Fruit fly (Drosophila melanogaster) whole organism, embryonic: ENCODE measurements around the gene CG10035.

Source experiments
- B-H1 ChIP-seq: fragments of 200-800 bp; sonication (Bioruptor generic); IDR thresholded peaks from 3 replicates; pipeline ENCODE4 v1.3.6; 2022; ENCODE audit warnings: missing biosample characterization, missing genetic modification characterization
- B-H2 ChIP-seq: fragments of 200-800 bp; sonication (Bioruptor generic); optimal IDR thresholded peaks from 2 replicates; lab custom pipeline; 2018; ENCODE audit warnings: missing biosample characterization, mild to moderate bottlenecking, missing genetic modification characterization
- BEAF-32 ChIP-seq: fragments of 200-800 bp; sonication (Bioruptor generic); optimal IDR thresholded peaks from 3 replicates; lab custom pipeline; 2017; ENCODE audit warnings: missing biosample characterization, missing genetic modification characterization, mild to moderate bottlenecking, moderate library complexity, missing genetic modification reagents
- CG10654 ChIP-seq: fragments of 200-800 bp; sonication (Bioruptor generic); optimal IDR thresholded peaks from 2 replicates; lab custom pipeline; 2016; ENCODE audit warnings: missing biosample characterization, missing genetic modification characterization
- CG12155 ChIP-seq: fragments of 200-800 bp; sonication (Bioruptor generic); optimal IDR thresholded peaks from 3 replicates; lab custom pipeline; 2016; ENCODE audit warnings: missing biosample characterization, missing genetic modification characterization
- CG12236 ChIP-seq: fragments of 200-800 bp; sonication (Bioruptor generic); optimal IDR thresholded peaks from 2 replicates; lab custom pipeline; 2016; ENCODE audit warnings: missing biosample characterization, missing genetic modification characterization
- CG12659 ChIP-seq: fragments of 200-800 bp; sonication (Bioruptor generic); optimal IDR thresholded peaks from 3 replicates; lab custom pipeline; 2017; ENCODE audit warnings: mild to moderate bottlenecking, missing biosample characterization, missing genetic modification reagents, missing genetic modification characterization
- CG13287 ChIP-seq: fragments of 200-800 bp; sonication (Bioruptor generic); IDR thresholded peaks from 2 replicates; pipeline ENCODE4 v1.3.6; 2022; ENCODE audit warnings: missing biosample characterization, missing genetic modification characterization; ENCODE audit not compliant: partially characterized antibody
- CG14710 ChIP-seq: fragments of 200-800 bp; sonication (Bioruptor generic); optimal IDR thresholded peaks from 3 replicates; lab custom pipeline; 2019; ENCODE audit warnings: missing biosample characterization, mild to moderate bottlenecking, missing genetic modification characterization, moderate library complexity
- CG14860 ChIP-seq: fragments of 200-800 bp; sonication (Bioruptor generic); IDR thresholded peaks from 3 replicates; pipeline ENCODE4 v1.3.6; 2022; ENCODE audit warnings: missing biosample characterization, missing genetic modification characterization; ENCODE audit not compliant: partially characterized antibody
- CG1529 ChIP-seq: fragments of 200-800 bp; sonication (Bioruptor generic); optimal IDR thresholded peaks from 3 replicates; lab custom pipeline; 2018; ENCODE audit warnings: missing biosample characterization, missing genetic modification characterization
- CG15479 ChIP-seq: fragments of 200-800 bp; sonication (Bioruptor generic); optimal IDR thresholded peaks from 3 replicates; lab custom pipeline; 2019; ENCODE audit warnings: missing biosample characterization, mild to moderate bottlenecking, missing genetic modification characterization, moderate library complexity
- CG15514 ChIP-seq: fragments of 200-800 bp; sonication (Bioruptor generic); optimal IDR thresholded peaks from 3 replicates; lab custom pipeline; 2017; ENCODE audit warnings: missing biosample characterization, missing genetic modification characterization, mild to moderate bottlenecking, moderate library complexity, missing genetic modification reagents
- CG16813 ChIP-seq: fragments of 200-800 bp; sonication (Bioruptor generic); IDR thresholded peaks from 3 replicates; pipeline ENCODE4 v1.3.6; 2022; ENCODE audit warnings: missing biosample characterization, missing genetic modification characterization; ENCODE audit not compliant: partially characterized antibody
- CG17385 ChIP-seq: fragments of 200-800 bp; sonication (Bioruptor generic); optimal IDR thresholded peaks from 3 replicates; lab custom pipeline; 2018; ENCODE audit warnings: missing biosample characterization, mild to moderate bottlenecking, missing genetic modification characterization
- CG17802 ChIP-seq: fragments of 200-800 bp; sonication (Bioruptor generic); optimal IDR thresholded peaks from 2 replicates; lab custom pipeline; 2018; ENCODE audit warnings: missing biosample characterization, mild to moderate bottlenecking, missing genetic modification characterization, moderate library complexity
- CG17829 ChIP-seq: fragments of 200-800 bp; optimal IDR thresholded peaks from 2 replicates; lab custom pipeline; 2019; ENCODE audit warnings: missing biosample characterization, mild to moderate bottlenecking, missing genetic modification characterization, moderate library complexity
- CG2678 ChIP-seq: fragments of 200-800 bp; sonication (Bioruptor generic); optimal IDR thresholded peaks from 3 replicates; lab custom pipeline; 2019; ENCODE audit warnings: missing biosample characterization, mild to moderate bottlenecking, missing genetic modification characterization, moderate library complexity
- CG6791 ChIP-seq: fragments of 200-800 bp; sonication (Bioruptor generic); IDR thresholded peaks from 3 replicates; pipeline ENCODE4 v1.3.6; 2022; ENCODE audit warnings: missing biosample characterization, missing genetic modification characterization; ENCODE audit not compliant: partially characterized antibody
- CG8359 ChIP-seq: fragments of 200-800 bp; sonication (Bioruptor generic); optimal IDR thresholded peaks from 2 replicates; lab custom pipeline; 2017; ENCODE audit warnings: missing biosample characterization, mild to moderate bottlenecking, missing genetic modification characterization, borderline replicate concordance
- CG9797 ChIP-seq: fragments of 200-800 bp; sonication (Bioruptor generic); optimal IDR thresholded peaks from 3 replicates; lab custom pipeline; 2018; ENCODE audit warnings: missing biosample characterization, mild to moderate bottlenecking, missing genetic modification characterization
- CG9817 ChIP-seq: fragments of 200-800 bp; sonication (Bioruptor generic); optimal IDR thresholded peaks from 2 replicates; lab custom pipeline; 2018; ENCODE audit warnings: missing biosample characterization, mild to moderate bottlenecking, missing genetic modification characterization, moderate library complexity
- CrebB ChIP-seq: fragments of 200-800 bp; sonication (Bioruptor generic); optimal IDR thresholded peaks from 3 replicates; lab custom pipeline; 2018; ENCODE audit warnings: missing biosample characterization, mild to moderate bottlenecking, missing genetic modification characterization
- Dek ChIP-seq: fragments of 200-800 bp; sonication (Bioruptor generic); optimal IDR thresholded peaks from 3 replicates; lab custom pipeline; 2019; ENCODE audit warnings: missing biosample characterization, mild to moderate bottlenecking, missing genetic modification characterization, moderate library complexity
- E2f2 ChIP-seq: fragments of 200-800 bp; sonication (Bioruptor generic); IDR thresholded peaks from 2 replicates; pipeline ENCODE4 v1.3.6; 2022; ENCODE audit warnings: missing biosample characterization, missing genetic modification characterization
- Ets97D ChIP-seq: fragments of 200-800 bp; sonication (Bioruptor generic); optimal IDR thresholded peaks from 3 replicates; lab custom pipeline; 2016; ENCODE audit warnings: missing biosample characterization, missing genetic modification characterization
- Fer3 ChIP-seq: fragments of 200-800 bp; sonication (Bioruptor generic); optimal IDR thresholded peaks from 2 replicates; lab custom pipeline; 2018; ENCODE audit warnings: missing biosample characterization, mild to moderate bottlenecking, missing genetic modification characterization, moderate library complexity
- Gug ChIP-seq: fragments of 200-800 bp; sonication (Bioruptor generic); IDR thresholded peaks from 4 replicates; pipeline ENCODE4 v1.3.6; 2022; ENCODE audit warnings: missing biosample characterization, missing genetic modification characterization
- Sin3A ChIP-seq: fragments of >200 bp; optimal IDR thresholded peaks from 2 replicates; lab custom pipeline; 2018
- Sry-β ChIP-seq: fragments of 200-800 bp; sonication (Bioruptor generic); optimal IDR thresholded peaks from 2 replicates; lab custom pipeline; 2018; ENCODE audit warnings: missing biosample characterization, mild to moderate bottlenecking, missing genetic modification characterization, moderate library complexity
- Stat92E ChIP-seq, 3 experiments: fragments of >200 bp in 2 of 3; fragments of 200-800 bp in 1 of 3; sonication (Bioruptor generic) in 1 of 3; optimal IDR thresholded peaks; 2 replicates each; lab custom pipeline; 2017 to 2019; ENCODE audit warnings: missing biosample characterization in 3 of 3, missing genetic modification characterization in 3 of 3, mild to moderate bottlenecking in 1 of 3, moderate library complexity in 1 of 3
- Usf ChIP-seq: fragments of 200-800 bp; sonication (Bioruptor generic); optimal IDR thresholded peaks from 2 replicates; lab custom pipeline; 2017; ENCODE audit warnings: missing genotype, missing biosample characterization, missing genetic modification characterization
- YL-1 ChIP-seq: fragments of 200-800 bp; sonication (Bioruptor generic); optimal IDR thresholded peaks from 3 replicates; lab custom pipeline; 2017; ENCODE audit warnings: missing biosample characterization, mild to moderate bottlenecking, missing genetic modification characterization
- ato ChIP-seq: fragments of 200-800 bp; sonication (Bioruptor generic); IDR thresholded peaks from 2 replicates; pipeline ENCODE4 v1.3.6; 2022; ENCODE audit warnings: missing biosample characterization, missing genetic modification characterization; ENCODE audit not compliant: partially characterized antibody
- dan ChIP-seq: fragments of 200-800 bp; sonication (Bioruptor generic); IDR thresholded peaks from 2 replicates; pipeline ENCODE4 v1.3.6; 2022; ENCODE audit warnings: missing biosample characterization, missing genetic modification characterization
- dmrt11E ChIP-seq: fragments of 200-800 bp; sonication (Bioruptor generic); optimal IDR thresholded peaks from 3 replicates; lab custom pipeline; 2018; ENCODE audit warnings: missing biosample characterization, mild to moderate bottlenecking, missing genetic modification characterization, moderate library complexity
- fu2 ChIP-seq: fragments of 200-800 bp; sonication (Bioruptor generic); optimal IDR thresholded peaks from 2 replicates; lab custom pipeline; 2016; ENCODE audit warnings: missing biosample characterization, missing genetic modification characterization
- gfzf ChIP-seq: fragments of 200-800 bp; sonication (Bioruptor generic); optimal IDR thresholded peaks from 2 replicates; lab custom pipeline; 2016; ENCODE audit warnings: missing biosample characterization, mild to moderate bottlenecking, missing genetic modification characterization, moderate library complexity
- hbn ChIP-seq: fragments of 200-800 bp; sonication (Bioruptor generic); IDR thresholded peaks from 2 replicates; pipeline ENCODE4 v1.3.6; 2022; ENCODE audit warnings: missing biosample characterization, missing genetic modification characterization; ENCODE audit not compliant: partially characterized antibody
- hth ChIP-seq: fragments of >200 bp; optimal IDR thresholded peaks from 2 replicates; lab custom pipeline; 2017; ENCODE audit warnings: inconsistent platforms
- jigr1 ChIP-seq: fragments of 200-800 bp; sonication (Bioruptor generic); IDR thresholded peaks from 3 replicates; pipeline ENCODE4 v1.3.6; 2022; ENCODE audit warnings: missing biosample characterization, missing genetic modification characterization
- nmo ChIP-seq: fragments of 200-800 bp; sonication (Bioruptor generic); optimal IDR thresholded peaks from 2 replicates; lab custom pipeline; 2018; ENCODE audit warnings: missing biosample characterization, mild to moderate bottlenecking, missing genetic modification characterization, moderate library complexity
- pita ChIP-seq: fragments of 200-800 bp; sonication (Bioruptor generic); optimal IDR thresholded peaks from 2 replicates; lab custom pipeline; 2017; ENCODE audit warnings: missing biosample characterization, mild to moderate bottlenecking, missing genetic modification characterization
- pros ChIP-seq: fragments of 200-800 bp; sonication (Bioruptor generic); optimal IDR thresholded peaks from 3 replicates; lab custom pipeline; 2019; ENCODE audit warnings: missing biosample characterization, mild to moderate bottlenecking, missing genetic modification characterization, moderate library complexity
- pzg ChIP-seq: fragments of 200-800 bp; sonication (Bioruptor generic); optimal IDR thresholded peaks from 3 replicates; lab custom pipeline; 2018; ENCODE audit warnings: missing biosample characterization, mild to moderate bottlenecking, missing genetic modification characterization, moderate library complexity
- rib ChIP-seq: fragments of 200-800 bp; sonication (Bioruptor generic); IDR thresholded peaks from 2 replicates; pipeline ENCODE4 v1.3.6; 2022; ENCODE audit warnings: missing biosample characterization, missing genetic modification characterization
- row ChIP-seq: fragments of 200-800 bp; sonication (Bioruptor generic); IDR thresholded peaks from 3 replicates; pipeline ENCODE4 v1.3.6; 2022; ENCODE audit warnings: missing biosample characterization, missing genetic modification characterization
- sens ChIP-seq: fragments of 200-800 bp; sonication (Bioruptor generic); peaks from one replicate; lab custom pipeline; 2016; ENCODE audit warnings: missing biosample characterization, missing genetic modification characterization
- trem ChIP-seq: fragments of 200-800 bp; optimal IDR thresholded peaks from 3 replicates; lab custom pipeline; 2019; ENCODE audit warnings: missing biosample characterization, mild to moderate bottlenecking, missing genetic modification characterization, moderate library complexity
- zfh2 ChIP-seq: fragments of 200-800 bp; sonication (Bioruptor generic); optimal IDR thresholded peaks from 2 replicates; lab custom pipeline; 2016; ENCODE audit warnings: missing biosample characterization, missing genetic modification characterization

The CG10035 gene

DNA sequence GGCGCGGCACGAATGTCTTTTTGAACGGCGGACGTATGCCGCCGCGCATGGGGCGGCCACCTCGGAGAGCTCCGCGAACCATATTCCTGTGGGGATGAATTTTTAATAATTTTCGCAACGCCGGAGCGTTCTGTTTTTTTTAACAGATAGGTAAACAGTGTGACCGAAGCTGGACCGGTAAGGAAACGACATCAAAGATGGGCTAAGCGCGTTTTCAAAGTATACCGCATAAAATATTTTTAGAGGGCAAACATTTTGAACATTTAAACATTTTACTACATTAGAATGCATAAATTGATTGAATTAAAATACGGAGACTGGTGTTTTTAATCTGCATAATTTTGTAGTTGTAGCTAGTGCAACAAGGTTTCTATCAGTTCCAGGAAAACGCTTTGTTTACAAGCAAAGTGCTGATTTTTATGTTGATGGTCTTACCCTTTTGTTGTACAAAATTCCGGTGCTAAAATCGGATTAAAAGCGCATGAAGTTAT is 46.7 kb upstream of the CG10035 start, which contains the start of the genes CG5641 and CG5245:
Gene CG5641, minus strand, starts transcription at position 163 of the 491 bp plus-strand sequence.
Gene CG5245, plus strand, starts transcription at position 441 of the 491 bp plus-strand sequence.
- TF ChIP-seq hth: no peak
- peak; percentile 57 for TF ChIP-seq CG15514 (GFP tag; lab: Kevin White, UChicago)
- no peak for TF ChIP-seq pros
- no peak for TF ChIP-seq jigr1 (GFP tag; lab: Robert Waterston, UW)
- TF ChIP-seq CG14710: peak; percentile 27
- no peak for TF ChIP-seq dmrt11E
- TF ChIP-seq gfzf (GFP tag; lab: Kevin White, UChicago): peak; percentile 85
- TF ChIP-seq CrebB: no peak
- TF ChIP-seq CG9797 (GFP tag; lab: Kevin White, UChicago): peak; percentile 69
- TF ChIP-seq CG12236 (GFP tag; lab: Kevin White, UChicago): no peak
- no peak for TF ChIP-seq CG16813 (GFP tag; lab: Robert Waterston, UW)
- no peak for TF ChIP-seq CG2678
- peak; percentile 18; the same call in 1 of the 2 replicates for TF ChIP-seq CG13287 (GFP tag; lab: Robert Waterston, UW)
- TF ChIP-seq rib (GFP tag; lab: Robert Waterston, UW): no peak
- TF ChIP-seq CG12659 (GFP tag; lab: Kevin White, UChicago): peak; percentile 22
- TF ChIP-seq CG1529: no peak
- peak; percentile 20 for TF ChIP-seq nmo (GFP tag; lab: Kevin White, UChicago)
- no peak for TF ChIP-seq CG17385 (GFP tag; lab: Kevin White, UChicago)
- TF ChIP-seq pita: no peak
- TF ChIP-seq Sry-β: peak; percentile 14
- peak; percentile 40; the same call in 2 of the 3 replicates for TF ChIP-seq row (GFP tag; lab: Robert Waterston, UW)
- TF ChIP-seq BEAF-32 (GFP tag; lab: Kevin White, UChicago): peak; percentile 30
- peak in 1 of 3 experiments; percentile 5 for TF ChIP-seq Stat92E (GFP tag; optimal IDR thresholded peaks at IDR 0.05; lab: Kevin White, UChicago)
- TF ChIP-seq Usf (GFP tag; lab: Kevin White, UChicago): no peak
- no peak for TF ChIP-seq CG10654
- no peak for TF ChIP-seq fu2
- peak; percentile 34 for TF ChIP-seq sens (GFP tag; lab: Kevin White, UChicago)
- peak; percentile 51 for TF ChIP-seq pzg (GFP tag; lab: Kevin White, UChicago)
- TF ChIP-seq E2f2 (GFP tag; lab: Robert Waterston, UW): peak; percentile 64
- peak; percentile 34 for TF ChIP-seq Sin3A (lab: Kevin White, UChicago)
- TF ChIP-seq B-H1 (GFP tag; lab: Robert Waterston, UW): no peak
- TF ChIP-seq CG9817 (tag; lab: Kevin White, UChicago): no peak
- no peak for TF ChIP-seq CG8359 (GFP tag; lab: Kevin White, UChicago)
- TF ChIP-seq YL-1: peak; percentile 23
- no peak for TF ChIP-seq CG6791
- TF ChIP-seq CG12155: no peak
- TF ChIP-seq CG14860 (GFP tag; lab: Robert Waterston, UW): no peak
- TF ChIP-seq Ets97D (GFP tag; lab: Kevin White, UChicago): peak; percentile 23
- no peak for TF ChIP-seq Gug
- no peak for TF ChIP-seq Dek (tag; lab: Kevin White, UChicago)
- no peak for TF ChIP-seq CG17802 (tag; lab: Kevin White, UChicago)
- no peak for TF ChIP-seq zfh2
- TF ChIP-seq CG17829 (tag; lab: Kevin White, UChicago): no peak
- no peak for TF ChIP-seq CG15479 (GFP tag; lab: Kevin White, UChicago)
- no peak for TF ChIP-seq dan (GFP tag; lab: Robert Waterston, UW)
- TF ChIP-seq trem (tag; lab: Kevin White, UChicago): peak; percentile 51
- TF ChIP-seq hbn: no peak
- no peak for TF ChIP-seq Fer3 (tag; lab: Kevin White, UChicago)
- TF ChIP-seq B-H2: no peak
- TF ChIP-seq ato: no peak
